Comparison of ENCODE assay signal across 1 fruit fly cellular context in the genomic region with DNA sequence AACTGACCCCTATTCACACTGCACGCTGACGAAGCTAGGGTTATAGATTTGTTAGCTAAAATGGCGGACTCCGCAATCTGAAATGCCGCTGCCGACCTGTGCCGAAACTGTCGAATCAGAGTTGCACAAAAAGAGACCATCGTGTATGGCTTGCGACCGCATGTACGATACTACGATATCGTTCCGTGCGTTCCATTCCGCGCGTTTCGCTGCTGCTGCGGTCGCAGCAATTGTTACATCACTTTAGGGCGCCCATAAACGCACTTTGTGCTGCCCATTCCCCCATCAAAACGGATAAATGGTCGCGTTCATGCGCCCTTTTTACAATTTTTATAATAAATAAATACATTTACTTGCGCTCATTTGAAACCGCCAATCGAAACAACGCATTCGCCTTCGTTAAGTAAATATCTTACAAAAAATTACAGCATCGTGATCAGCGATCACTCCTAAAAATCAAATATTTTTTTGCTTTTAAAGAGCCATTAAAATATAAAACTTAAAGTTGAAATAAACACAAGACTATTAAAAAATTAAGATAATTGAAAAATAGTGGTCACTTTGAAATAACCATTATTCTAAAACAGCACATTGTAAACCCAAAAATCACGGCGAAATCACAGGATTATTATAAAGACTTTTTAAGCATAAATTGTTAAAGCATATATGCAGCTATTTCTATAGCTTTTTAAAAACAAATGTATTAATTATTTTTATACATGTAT.
TF ChIP-seq lines count a peak whose summit lies in the region.

A gene (minus strand): TSS at position 174 of the 725 bp plus-strand sequence.

TF ChIP-seq in whole organism, embryonic, 481 proteins besides CTCF, POLR2A, EP300 and RAD21 (continued from another document):
- no peak for TF ChIP-seq hkb (optimal IDR thresholded peaks at IDR 0.05; lab: Kevin White, UChicago)
- peak; percentile 58; the same call in 1 of the 2 replicates for TF ChIP-seq hkb (GFP tag; IDR thresholded peaks at IDR 0.05; lab: Robert Waterston, UW)
- TF ChIP-seq slbo (GFP tag; IDR thresholded peaks at IDR 0.05; lab: Robert Waterston, UW) = peak; percentile 72; the same call in 1 of the 2 replicates
- peak; percentile 63 for TF ChIP-seq CG14441 (GFP tag; IDR thresholded peaks at IDR 0.05; lab: Robert Waterston, UW)
- TF ChIP-seq btn (GFP tag; optimal IDR thresholded peaks at IDR 0.05; lab: Kevin White, UChicago) = no peak
- peak; percentile 77 for TF ChIP-seq ci (GFP tag; IDR thresholded peaks at IDR 0.05; lab: Robert Waterston, UW)
- peak; percentile 51 for TF ChIP-seq Dp (GFP tag; optimal IDR thresholded peaks at IDR 0.05; lab: Kevin White, UChicago)
- no peak for TF ChIP-seq Elba2 (GFP tag; optimal IDR thresholded peaks at IDR 0.05; lab: Kevin White, UChicago)
- peak; percentile 71; the same call in 1 of the 2 replicates for TF ChIP-seq inv (GFP tag; IDR thresholded peaks at IDR 0.05; lab: Robert Waterston, UW; ENCODE audit: partially characterized antibody)
- no peak for TF ChIP-seq lov (optimal IDR thresholded peaks at IDR 0.05; lab: Kevin White, UChicago)
- TF ChIP-seq lov (GFP tag; IDR thresholded peaks at IDR 0.05; lab: Robert Waterston, UW) = peak; percentile 58; the same call in 1 of the 3 replicates
- TF ChIP-seq Ravus (GFP tag; IDR thresholded peaks at IDR 0.05; lab: Robert Waterston, UW) = no peak
- TF ChIP-seq CG32772 (GFP tag; IDR thresholded peaks at IDR 0.05; lab: Robert Waterston, UW) = peak; percentile 32; the same call in 1 of the 2 replicates
- peak; percentile 11 for TF ChIP-seq CG17829 (tag; optimal IDR thresholded peaks at IDR 0.05; lab: Kevin White, UChicago)
- TF ChIP-seq CG3995 (GFP tag; optimal IDR thresholded peaks at IDR 0.05; lab: Kevin White, UChicago) = peak; percentile 95
- TF ChIP-seq pita (GFP tag; optimal IDR thresholded peaks at IDR 0.05; lab: Kevin White, UChicago) = no peak
- peak; percentile 74 for TF ChIP-seq CG34224 (GFP tag; IDR thresholded peaks at IDR 0.05; lab: Robert Waterston, UW; ENCODE audit: partially characterized antibody)
- TF ChIP-seq Hey (tag; optimal IDR thresholded peaks at IDR 0.05; lab: Kevin White, UChicago) = no peak
- TF ChIP-seq dati (GFP tag; IDR thresholded peaks at IDR 0.05; lab: Robert Waterston, UW) = 0 out of 2 replicates have a peak, but pooled peaks have one; percentile 17
- TF ChIP-seq al (GFP tag; IDR thresholded peaks at IDR 0.05; lab: Robert Waterston, UW) = 0 out of 2 replicates have a peak, but pooled peaks have one; percentile 26
- no peak for TF ChIP-seq CG4328 (GFP tag; optimal IDR thresholded peaks at IDR 0.05; lab: Kevin White, UChicago)
- TF ChIP-seq CG14014 (GFP tag; IDR thresholded peaks at IDR 0.05; lab: Robert Waterston, UW) = 0 out of 2 replicates have a peak, but pooled peaks have one; percentile 22
- no peak for TF ChIP-seq Mad (GFP tag; optimal IDR thresholded peaks at IDR 0.05; lab: Kevin White, UChicago)
- TF ChIP-seq Chrac-16 (GFP tag; optimal IDR thresholded peaks at IDR 0.05; lab: Kevin White, UChicago) = no peak
- TF ChIP-seq hth (optimal IDR thresholded peaks at IDR 0.05; lab: Kevin White, UChicago) = no peak
- no peak for TF ChIP-seq da (GFP tag; optimal IDR thresholded peaks at IDR 0.05; lab: Kevin White, UChicago)
- TF ChIP-seq CG42726 (GFP tag; IDR thresholded peaks at IDR 0.05; lab: Robert Waterston, UW; ENCODE audit: partially characterized antibody) = peak; percentile 92
- TF ChIP-seq CG11723 (GFP tag; optimal IDR thresholded peaks at IDR 0.05; lab: Kevin White, UChicago) = peak; percentile 51
- no peak for TF ChIP-seq CG3726 (GFP tag; IDR thresholded peaks at IDR 0.05; lab: Robert Waterston, UW)
- TF ChIP-seq CG13296 (GFP tag; optimal IDR thresholded peaks at IDR 0.05; lab: Kevin White, UChicago) = no peak
- no peak for TF ChIP-seq psq (GFP tag; optimal IDR thresholded peaks at IDR 0.05; lab: Kevin White, UChicago)
- peak; percentile 90 for TF ChIP-seq bbx (GFP tag; IDR thresholded peaks at IDR 0.05; lab: Robert Waterston, UW; ENCODE audit: partially characterized antibody)
- TF ChIP-seq Ptx1 (GFP tag; IDR thresholded peaks at IDR 0.05; lab: Robert Waterston, UW) = 0 out of 2 replicates have a peak, but pooled peaks have one; percentile 43
- peak; percentile 1 for TF ChIP-seq ftz-f1 (GFP tag; optimal IDR thresholded peaks at IDR 0.05; lab: Kevin White, UChicago)
- TF ChIP-seq CG10543 (GFP tag; optimal IDR thresholded peaks at IDR 0.05; lab: Kevin White, UChicago) = no peak
- TF ChIP-seq Med (GFP tag; lab: Kevin White, UChicago) = peak; percentile 88
- no peak for TF ChIP-seq lbe (GFP tag; optimal IDR thresholded peaks at IDR 0.05; lab: Kevin White, UChicago)
- no peak for TF ChIP-seq Lhr (GFP tag; optimal IDR thresholded peaks at IDR 0.05; lab: Kevin White, UChicago)
- TF ChIP-seq Nf-YC (tag; optimal IDR thresholded peaks at IDR 0.05; lab: Kevin White, UChicago) = no peak
- no peak for TF ChIP-seq eve (GFP tag; optimal IDR thresholded peaks at IDR 0.05; lab: Kevin White, UChicago)
- TF ChIP-seq CG3407 (GFP tag; optimal IDR thresholded peaks at IDR 0.05; lab: Kevin White, UChicago) = no peak
- peak; percentile 88 for TF ChIP-seq sens (GFP tag; lab: Kevin White, UChicago)
- peak; percentile 48 for TF ChIP-seq wek (GFP tag; optimal IDR thresholded peaks at IDR 0.05; lab: Kevin White, UChicago)
- TF ChIP-seq lilli (GFP tag; optimal IDR thresholded peaks at IDR 0.05; lab: Kevin White, UChicago) = peak; percentile 49
- peak; percentile 11 to 28 for TF ChIP-seq dpn (GFP tag; optimal IDR thresholded peaks at IDR 0.05; lab: Kevin White, UChicago)
- TF ChIP-seq CG14860 (GFP tag; IDR thresholded peaks at IDR 0.05; lab: Robert Waterston, UW; ENCODE audit: partially characterized antibody) = peak; percentile 58; the same call in 2 of the 3 replicates
- TF ChIP-seq oc (tag; optimal IDR thresholded peaks at IDR 0.05; lab: Kevin White, UChicago) = no peak
- peak; percentile 70 for TF ChIP-seq CG14667 (GFP tag; IDR thresholded peaks at IDR 0.05; lab: Robert Waterston, UW)
- peak; percentile 5 for TF ChIP-seq jumu (GFP tag; optimal IDR thresholded peaks at IDR 0.05; lab: Kevin White, UChicago)
- peak; percentile 80 for TF ChIP-seq bigmax (GFP tag; optimal IDR thresholded peaks at IDR 0.05; lab: Kevin White, UChicago)
- peak; percentile 33 for TF ChIP-seq CG1233 (GFP tag; optimal IDR thresholded peaks at IDR 0.05; lab: Kevin White, UChicago)
- TF ChIP-seq corto (GFP tag; optimal IDR thresholded peaks at IDR 0.05; lab: Kevin White, UChicago) = no peak
- TF ChIP-seq dmrt11E (tag; optimal IDR thresholded peaks at IDR 0.05; lab: Kevin White, UChicago) = peak; percentile 23
- TF ChIP-seq ap (GFP tag; IDR thresholded peaks at IDR 0.05; lab: Robert Waterston, UW) = peak; percentile 32; the same call in 1 of the 2 replicates
- TF ChIP-seq HLH3B (GFP tag; IDR thresholded peaks at IDR 0.05; lab: Robert Waterston, UW) = peak; percentile 19; the same call in 1 of the 2 replicates
- 0 out of 2 replicates have a peak, but pooled peaks have one; percentile 19 for TF ChIP-seq sens-2 (GFP tag; IDR thresholded peaks at IDR 0.05; lab: Robert Waterston, UW)
- TF ChIP-seq unpg (GFP tag; optimal IDR thresholded peaks at IDR 0.05; lab: Kevin White, UChicago) = no peak
- peak; percentile 73; the same call in 1 of the 2 replicates for TF ChIP-seq NFAT (GFP tag; IDR thresholded peaks at IDR 0.05; lab: Robert Waterston, UW)
- peak; percentile 69; the same call in 1 of the 2 replicates for TF ChIP-seq sob (GFP tag; IDR thresholded peaks at IDR 0.05; lab: Robert Waterston, UW)
- no peak for TF ChIP-seq lola (GFP tag; optimal IDR thresholded peaks at IDR 0.05; lab: Kevin White, UChicago)
- TF ChIP-seq CoRest (tag; optimal IDR thresholded peaks at IDR 0.05; lab: Kevin White, UChicago) = peak; percentile 32
- peak; percentile 25 for TF ChIP-seq mirr (GFP tag; optimal IDR thresholded peaks at IDR 0.05; lab: Kevin White, UChicago)
- TF ChIP-seq CG31388 (GFP tag; optimal IDR thresholded peaks at IDR 0.05; lab: Kevin White, UChicago) = no peak
- TF ChIP-seq CG6175 (GFP tag; IDR thresholded peaks at IDR 0.05; lab: Robert Waterston, UW) = 0 out of 3 replicates have a peak, but pooled peaks have one; percentile 16
- no peak for TF ChIP-seq scrt (GFP tag; optimal IDR thresholded peaks at IDR 0.05; lab: Kevin White, UChicago)
- TF ChIP-seq maf-S (GFP tag; optimal IDR thresholded peaks at IDR 0.05; lab: Kevin White, UChicago) = no peak
- TF ChIP-seq Dll (GFP tag; IDR thresholded peaks at IDR 0.05; lab: Robert Waterston, UW; ENCODE audit: partially characterized antibody) = peak; percentile 65; the same call in 3 of the 4 replicates
- TF ChIP-seq CG12769 (tag; optimal IDR thresholded peaks at IDR 0.05; lab: Kevin White, UChicago) = peak; percentile 14
- TF ChIP-seq CG8359 (GFP tag; optimal IDR thresholded peaks at IDR 0.05; lab: Kevin White, UChicago; ENCODE audit: borderline replicate concordance) = no peak
- TF ChIP-seq CG6854 (GFP tag; optimal IDR thresholded peaks at IDR 0.05; lab: Kevin White, UChicago) = no peak
- peak; percentile 27 for TF ChIP-seq grau (tag; optimal IDR thresholded peaks at IDR 0.05; lab: Kevin White, UChicago)
- TF ChIP-seq CG13123 (GFP tag; optimal IDR thresholded peaks at IDR 0.05; lab: Kevin White, UChicago) = no peak
- peak; percentile 18 for TF ChIP-seq mam (GFP tag; optimal IDR thresholded peaks at IDR 0.05; lab: Kevin White, UChicago)
- peak; percentile 47 for TF ChIP-seq B-H2 (GFP tag; optimal IDR thresholded peaks at IDR 0.05; lab: Kevin White, UChicago)
- TF ChIP-seq ewg (GFP tag; optimal IDR thresholded peaks at IDR 0.05; lab: Kevin White, UChicago) = peak; percentile 12
- TF ChIP-seq Fer1 (GFP tag; optimal IDR thresholded peaks at IDR 0.05; lab: Kevin White, UChicago) = peak; percentile 39
- no peak for TF ChIP-seq schlank (tag; optimal IDR thresholded peaks at IDR 0.05; lab: Kevin White, UChicago)
- no peak for TF ChIP-seq Atf-2 (GFP tag; optimal IDR thresholded peaks at IDR 0.05; lab: Kevin White, UChicago)
- TF ChIP-seq CG7372 (GFP tag; IDR thresholded peaks at IDR 0.05; lab: Robert Waterston, UW) = peak; percentile 38; the same call in 1 of the 2 replicates
